Worm (Caenorhabditis elegans): ENCODE measurements around the gene gpx-6.

DNA sequence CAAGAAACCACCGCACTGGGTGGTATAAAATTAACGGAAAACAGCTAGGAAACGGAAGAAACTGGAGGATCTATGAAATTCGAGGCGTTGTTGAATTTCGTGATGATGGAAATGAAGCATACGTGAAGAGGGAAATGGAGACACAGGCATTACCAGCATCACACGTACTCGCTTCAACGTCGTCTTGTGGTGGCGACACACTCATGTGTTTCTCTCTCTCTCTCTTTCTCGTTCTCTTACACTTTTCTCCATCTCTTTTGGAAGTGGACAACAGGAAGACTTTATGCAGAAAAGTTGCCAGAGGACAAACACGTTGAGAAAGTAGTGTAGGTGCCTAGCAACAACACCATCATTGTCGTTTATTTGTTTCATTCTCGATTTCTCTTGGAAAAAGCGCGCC is 10.4 kb downstream of the gpx-6 start:
- TF ChIP-seq sdc-2 (tag; optimal IDR thresholded peaks at IDR 0.05) = no peak
- TF ChIP-seq ahr-1 (tag; optimal IDR thresholded peaks at IDR 0.05) = no peak

All from whole organism, late embryonic.